Fruit fly (Drosophila melanogaster) S2 (cell line): ENCODE results near the gene CG7685.

Experiments
- CG8478 ChIP-seq: fragments of >200 bp; optimal IDR thresholded peaks from 2 replicates; lab custom pipeline; 2018
- CTCF ChIP-seq, 2 experiments: fragments of >200 bp; optimal IDR thresholded peaks; 2 replicates each; lab custom pipeline; 2018

DNA sequence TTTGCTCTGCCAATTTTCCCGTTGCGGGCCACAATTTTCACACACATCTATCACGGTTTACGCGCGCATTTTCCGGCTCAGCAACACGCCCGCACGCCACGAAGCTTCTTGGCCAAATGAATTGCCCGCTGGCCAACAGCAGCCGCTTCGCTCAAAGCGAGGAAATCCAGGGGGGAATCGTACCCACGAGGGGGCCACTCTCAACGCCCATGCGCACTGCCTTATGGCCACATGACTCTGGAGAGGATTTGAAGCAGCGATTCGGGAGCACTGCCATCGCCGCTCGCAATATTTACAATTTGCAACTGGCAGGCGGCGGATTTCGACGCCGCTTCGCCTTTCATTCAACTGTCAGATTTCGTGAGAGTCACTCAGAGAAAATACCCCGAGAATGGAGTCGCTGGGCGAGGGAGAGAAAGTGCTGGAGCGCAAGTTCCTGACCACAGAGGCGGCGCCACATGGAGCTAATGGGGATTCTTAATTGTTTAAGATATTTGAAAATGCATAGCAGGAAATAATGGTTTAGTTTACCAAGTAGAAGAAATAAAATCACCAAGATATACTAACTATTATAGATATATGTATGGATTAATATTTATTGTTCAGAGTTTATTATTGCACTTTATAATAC lies 44.0 kb upstream of the CG7685 start, which contains the start of gene CG15803:
- TF ChIP-seq CG8478 (lab: Kevin White, UChicago) (no peak), CTCF (optimal IDR thresholded peaks at IDR 0.05; lab: Kevin White, UChicago) (no peak)
